Worm (Caenorhabditis elegans) whole organism, late embryonic: ENCODE data around the gene dab-1.

Source experiments
- C38D4.7 ChIP-seq: fragments of 200-800 bp; sonication (Bioruptor generic); optimal IDR thresholded peaks from 2 replicates; lab custom pipeline; 2018; ENCODE audit warnings: mild to moderate bottlenecking, missing genetic modification characterization, moderate library complexity, missing compliant biosample characterization
- ama-1 ChIP-seq: fragments of 150-350 bp; optimal IDR thresholded peaks from 2 replicates; lab custom pipeline; 2014
- ceh-24 ChIP-seq: sonication (generic microtip); optimal IDR thresholded peaks from 2 replicates; lab custom pipeline; 2016; ENCODE audit warnings: mild to moderate bottlenecking, missing genetic modification characterization, missing compliant biosample characterization
- ceh-9 ChIP-seq: sonication (generic microtip); optimal IDR thresholded peaks from 2 replicates; lab custom pipeline; 2016; ENCODE audit warnings: mild to moderate bottlenecking, missing genetic modification characterization, inconsistent platforms, missing compliant biosample characterization
- fkh-10 ChIP-seq: fragments of 150-350 bp; optimal IDR thresholded peaks from 2 replicates; lab custom pipeline; 2014; ENCODE audit warnings: missing biosample characterization, missing genetic modification reagents, missing genetic modification characterization
- lim-6 ChIP-seq: sonication (generic microtip); optimal IDR thresholded peaks from 2 replicates; lab custom pipeline; 2016; ENCODE audit warnings: missing genetic modification characterization, missing compliant biosample characterization
- mec-3 ChIP-seq: sonication (generic microtip); optimal IDR thresholded peaks from 2 replicates; lab custom pipeline; 2016; ENCODE audit warnings: borderline replicate concordance, missing genetic modification characterization, missing compliant biosample characterization
- nhr-11 ChIP-seq: fragments of 150-350 bp; optimal IDR thresholded peaks from 2 replicates; lab custom pipeline; 2014; ENCODE audit warnings: missing biosample characterization, missing genetic modification characterization
- odd-2 ChIP-seq: sonication (generic microtip); optimal IDR thresholded peaks from 2 replicates; lab custom pipeline; 2017; ENCODE audit warnings: antibody characterized with exemption, mild to moderate bottlenecking, missing genetic modification characterization, missing compliant biosample characterization
- pag-3 ChIP-seq: sonication (generic microtip); optimal IDR thresholded peaks from 2 replicates; lab custom pipeline; 2016; ENCODE audit warnings: missing compliant biosample characterization, missing genetic modification characterization, borderline replicate concordance
- pat-9 ChIP-seq: fragments of 200-800 bp; sonication (Bioruptor generic); optimal IDR thresholded peaks from 2 replicates; lab custom pipeline; 2018; ENCODE audit warnings: mild to moderate bottlenecking, missing genetic modification characterization, moderate library complexity, missing compliant biosample characterization
- pros-1 ChIP-seq: fragments of 150-350 bp; optimal IDR thresholded peaks from 2 replicates; lab custom pipeline; 2014; ENCODE audit warnings: missing biosample characterization, missing genetic modification reagents, missing genetic modification characterization
- tbx-2 ChIP-seq: sonication (generic microtip); optimal IDR thresholded peaks from 2 replicates; lab custom pipeline; 2016; ENCODE audit warnings: missing genetic modification characterization, missing compliant biosample characterization

- TF ChIP-seq pat-9 (tag; lab: Kevin White, UChicago) (no peak), odd-2 (tag; lab: Kevin White, UChicago) (no peak), ceh-24 (tag; lab: Kevin White, UChicago) (no peak), mec-3 (tag; lab: Kevin White, UChicago) (no peak), pros-1 (no peak), ceh-9 (tag; lab: Kevin White, UChicago) (no peak), fkh-10 (no peak), C38D4.7 (GFP tag; lab: Kevin White, UChicago) (no peak), nhr-11 (tag; lab: Kevin White, UChicago) (no peak), tbx-2 (tag; lab: Kevin White, UChicago) (no peak), ama-1 (no peak), lim-6 (tag; lab: Kevin White, UChicago) (no peak), pag-3 (tag; lab: Kevin White, UChicago) (no peak)
Measured at ce11 chrII:8209476-8209875, 12.7 kb upstream of the dab-1 start, which contains the start of gene M110.8.
